Fruit fly (Drosophila melanogaster): Measurements from ENCODE around the gene CG15740.
A peak's percentile ranks its signal among the peaks of the same experiment; 100 is the strongest.

Gene CG15740

dm6 chrX:11817183-11817972, 28.5 kb downstream of the CG15740 start:
- TF ChIP-seq Crg-1 (GFP tag; optimal IDR thresholded peaks at IDR 0.05): peak; percentile 37
- peak; percentile 86 for TF ChIP-seq tj (GFP tag; optimal IDR thresholded peaks at IDR 0.05)
- TF ChIP-seq CG7045 (GFP tag; optimal IDR thresholded peaks at IDR 0.05): no peak

dm6 chrX:11816434-11816948, 29.4 kb downstream of the CG15740 start, which contains the start of the genes CG1578 and rudhira:
CG1578 (minus strand) TSS chrX:11816551.
rudhira (plus strand) TSS chrX:11816898.
- TF ChIP-seq cic (GFP tag; optimal IDR thresholded peaks at IDR 0.05): no peak
- no peak for TF ChIP-seq tj (GFP tag; optimal IDR thresholded peaks at IDR 0.05)
- TF ChIP-seq CG1620 (GFP tag; optimal IDR thresholded peaks at IDR 0.05): no peak
- peak; percentile 8 for TF ChIP-seq pad (GFP tag; optimal IDR thresholded peaks at IDR 0.05)
- TF ChIP-seq CG7045 (GFP tag; optimal IDR thresholded peaks at IDR 0.05): no peak
- TF ChIP-seq Mnt (GFP tag; optimal IDR thresholded peaks at IDR 0.05): peak; percentile 34
- TF ChIP-seq CG7101 (tag; optimal IDR thresholded peaks at IDR 0.05): peak; percentile 1
- no peak for TF ChIP-seq Hr96 (GFP tag; optimal IDR thresholded peaks at IDR 0.05)
- TF ChIP-seq CG11617 (GFP tag; optimal IDR thresholded peaks at IDR 0.05): peak; percentile 44
- TF ChIP-seq kay (GFP tag; ENCODE audit: borderline replicate concordance): no peak
- TF ChIP-seq CG5204 (GFP tag; optimal IDR thresholded peaks at IDR 0.05): no peak
- TF ChIP-seq Clk (GFP tag; optimal IDR thresholded peaks at IDR 0.05): no peak
- no peak for TF ChIP-seq bab1 (GFP tag; optimal IDR thresholded peaks at IDR 0.05)
- no peak for TF ChIP-seq CG33017 (tag; optimal IDR thresholded peaks at IDR 0.05)
- TF ChIP-seq toe (GFP tag; optimal IDR thresholded peaks at IDR 0.05): no peak
- no peak for TF ChIP-seq Crg-1 (GFP tag; optimal IDR thresholded peaks at IDR 0.05)
- no peak for TF ChIP-seq cnc (optimal IDR thresholded peaks at IDR 0.05)
- TF ChIP-seq ovo (GFP tag; optimal IDR thresholded peaks at IDR 0.05): peak; percentile 61
- TF ChIP-seq CG12768 (GFP tag; optimal IDR thresholded peaks at IDR 0.05): no peak
- peak; percentile 35 for TF ChIP-seq CG14711 (tag; optimal IDR thresholded peaks at IDR 0.05)

- TF ChIP-seq Hr96 (GFP tag; optimal IDR thresholded peaks at IDR 0.05): no peak
Observed at dm6 chrX:11815356-11816270, 30.3 kb downstream of the CG15740 start.

dm6 chrX:11813721-11814161, 32.2 kb downstream of the CG15740 start:
- TF ChIP-seq cic (GFP tag; optimal IDR thresholded peaks at IDR 0.05) (peak; percentile 75), Mnt (GFP tag; optimal IDR thresholded peaks at IDR 0.05) (peak; percentile 52), CG1620 (GFP tag; optimal IDR thresholded peaks at IDR 0.05) (no peak), CG33017 (tag; optimal IDR thresholded peaks at IDR 0.05) (no peak), ovo (GFP tag; optimal IDR thresholded peaks at IDR 0.05) (no peak), kay (GFP tag; ENCODE audit: borderline replicate concordance) (peak; percentile 96), CG5204 (GFP tag; optimal IDR thresholded peaks at IDR 0.05) (no peak), tj (GFP tag; optimal IDR thresholded peaks at IDR 0.05) (peak; percentile 8), CG11617 (GFP tag; optimal IDR thresholded peaks at IDR 0.05) (peak; percentile 27), cnc (optimal IDR thresholded peaks at IDR 0.05) (no peak)

- TF ChIP-seq cnc (optimal IDR thresholded peaks at IDR 0.05) (no peak), cic (GFP tag; optimal IDR thresholded peaks at IDR 0.05) (no peak), CG14711 (tag; optimal IDR thresholded peaks at IDR 0.05) (peak; percentile 21), CG12768 (GFP tag; optimal IDR thresholded peaks at IDR 0.05) (no peak), CG7101 (tag; optimal IDR thresholded peaks at IDR 0.05) (no peak), CG33017 (tag; optimal IDR thresholded peaks at IDR 0.05) (no peak), kay (GFP tag; ENCODE audit: borderline replicate concordance) (peak; percentile 39), Mnt (GFP tag; optimal IDR thresholded peaks at IDR 0.05) (no peak), Crg-1 (GFP tag; optimal IDR thresholded peaks at IDR 0.05) (no peak), ovo (GFP tag; optimal IDR thresholded peaks at IDR 0.05) (no peak), Clk (GFP tag; optimal IDR thresholded peaks at IDR 0.05) (no peak)
Observed at dm6 chrX:11812828-11813227, 33.1 kb downstream of the CG15740 start.

dm6 chrX:11806867-11807747, 38.8 kb downstream of the CG15740 start, which contains the start of gene Hsc70-3:
Hsc70-3 (minus strand) TSS chrX:11807117.
- TF ChIP-seq Hr96 (GFP tag; optimal IDR thresholded peaks at IDR 0.05) (no peak), pad (GFP tag; optimal IDR thresholded peaks at IDR 0.05) (peak; percentile 99), kay (GFP tag; ENCODE audit: borderline replicate concordance) (no peak), Mnt (GFP tag; optimal IDR thresholded peaks at IDR 0.05) (no peak), CG7101 (tag; optimal IDR thresholded peaks at IDR 0.05) (peak; percentile 77), CG11617 (GFP tag; optimal IDR thresholded peaks at IDR 0.05) (peak; percentile 67), cic (GFP tag; optimal IDR thresholded peaks at IDR 0.05) (no peak), Crg-1 (GFP tag; optimal IDR thresholded peaks at IDR 0.05) (no peak), CG14711 (tag; optimal IDR thresholded peaks at IDR 0.05) (peak; percentile 71), CG7045 (GFP tag; optimal IDR thresholded peaks at IDR 0.05) (no peak), CG33017 (tag; optimal IDR thresholded peaks at IDR 0.05) (peak; percentile 52), bab1 (GFP tag; optimal IDR thresholded peaks at IDR 0.05) (peak; percentile 54), tj (GFP tag; optimal IDR thresholded peaks at IDR 0.05) (peak; percentile 37), CG1620 (GFP tag; optimal IDR thresholded peaks at IDR 0.05) (no peak), cnc (optimal IDR thresholded peaks at IDR 0.05) (no peak), CG12768 (GFP tag; optimal IDR thresholded peaks at IDR 0.05) (peak; percentile 16), toe (GFP tag; optimal IDR thresholded peaks at IDR 0.05) (no peak), CG5204 (GFP tag; optimal IDR thresholded peaks at IDR 0.05) (no peak), ovo (GFP tag; optimal IDR thresholded peaks at IDR 0.05) (peak; percentile 97), Clk (GFP tag; optimal IDR thresholded peaks at IDR 0.05) (no peak)

All from whole organism, adult.